Fruit fly (Drosophila melanogaster) whole organism, wandering third instar larva: ENCODE measurements around the gene CG5946.

ENCODE experiments used
- Abd-B ChIP-seq: fragments of >200 bp; optimal IDR thresholded peaks from 2 replicates; lab custom pipeline; 2017; ENCODE audit warnings: missing biosample characterization, missing genetic modification characterization
- CG32264 ChIP-seq: fragments of 200-800 bp; sonication (Bioruptor generic); optimal IDR thresholded peaks from 2 replicates; lab custom pipeline; 2016; ENCODE audit warnings: missing biosample characterization, missing genetic modification characterization
- CG9705 ChIP-seq: fragments of 200-800 bp; sonication (Bioruptor generic); optimal IDR thresholded peaks from 2 replicates; lab custom pipeline; 2018; ENCODE audit warnings: missing biosample characterization, mild to moderate bottlenecking, missing genetic modification characterization
- Dfd ChIP-seq: fragments of >200 bp; optimal IDR thresholded peaks from 2 replicates; lab custom pipeline; 2017; ENCODE audit warnings: missing biosample characterization, missing genetic modification characterization
- Dif ChIP-seq: fragments of 200-275, 200-300 bp; sonication (Bioruptor generic); optimal IDR thresholded peaks from 2 replicates; lab custom pipeline; 2018; ENCODE audit warnings: missing biosample characterization, missing genetic modification characterization; ENCODE audit not compliant: partially characterized antibody
- GATAd ChIP-seq: sonication (Bioruptor generic); optimal IDR thresholded peaks from 2 replicates; lab custom pipeline; 2016; ENCODE audit warnings: missing biosample characterization, missing genetic modification characterization
- HLH106 ChIP-seq: fragments of 200-800 bp; optimal IDR thresholded peaks from 3 replicates; lab custom pipeline; 2019; ENCODE audit warnings: missing biosample characterization, mild to moderate bottlenecking, missing genetic modification characterization, moderate library complexity
- Hnf4 ChIP-seq: fragments of 200-800 bp; sonication (Bioruptor generic); optimal IDR thresholded peaks from 2 replicates; lab custom pipeline; 2016; ENCODE audit warnings: missing biosample characterization, mild to moderate bottlenecking, missing genetic modification characterization
- Hr78 ChIP-seq: fragments of >200 bp; optimal IDR thresholded peaks from 2 replicates; lab custom pipeline; 2017; ENCODE audit warnings: missing biosample characterization, missing genetic modification characterization
- Hr83 ChIP-seq: fragments of 200-300 bp; sonication (Bioruptor generic); optimal IDR thresholded peaks from 2 replicates; lab custom pipeline; 2016; ENCODE audit warnings: missing biosample characterization, mild to moderate bottlenecking, missing genetic modification characterization, moderate library complexity; ENCODE audit not compliant: poor library complexity, severe bottlenecking
- Jra ChIP-seq: sonication (Bioruptor generic); optimal IDR thresholded peaks from 2 replicates; lab custom pipeline; 2016; ENCODE audit warnings: missing biosample characterization, missing genetic modification characterization
- Mio ChIP-seq: sonication (Bioruptor generic); optimal IDR thresholded peaks from 2 replicates; lab custom pipeline; 2016; ENCODE audit warnings: missing biosample characterization, missing genetic modification characterization
- Myc ChIP-seq: fragments of >200 bp; optimal IDR thresholded peaks from 2 replicates; lab custom pipeline; 2017
- OdsH ChIP-seq: fragments of 200-800 bp; sonication (Bioruptor generic); optimal IDR thresholded peaks from 2 replicates; lab custom pipeline; 2016; ENCODE audit warnings: missing biosample characterization, mild to moderate bottlenecking, missing genetic modification characterization
- Rel ChIP-seq, 2 experiments: fragments of 200-800 bp; sonication (Bioruptor generic) in 1 of 2; optimal IDR thresholded peaks; 2 replicates in 1 of 2; 3 replicates in 1 of 2; lab custom pipeline; 2016 to 2019; ENCODE audit warnings: mild to moderate bottlenecking in 2 of 2, missing biosample characterization in 2 of 2, missing genetic modification characterization in 2 of 2, moderate library complexity in 1 of 2
- Sp1 ChIP-seq: fragments of 200-800 bp; sonication (Bioruptor generic); optimal IDR thresholded peaks from 3 replicates; lab custom pipeline; 2019; ENCODE audit warnings: missing biosample characterization, mild to moderate bottlenecking, missing genetic modification characterization, moderate library complexity
- Vsx2 ChIP-seq: fragments of 200-300, 225-300 bp; sonication (Bioruptor generic); optimal IDR thresholded peaks from 2 replicates; lab custom pipeline; 2018; ENCODE audit warnings: missing biosample characterization, missing genetic modification characterization; ENCODE audit not compliant: partially characterized antibody
- br ChIP-seq: fragments of 200-800 bp; sonication (Bioruptor generic); optimal IDR thresholded peaks from 2 replicates; lab custom pipeline; 2016; ENCODE audit warnings: missing biosample characterization, missing genetic modification characterization
- brk ChIP-seq: fragments of 200-800 bp; sonication (Bioruptor generic); optimal IDR thresholded peaks from 2 replicates; lab custom pipeline; 2016; ENCODE audit warnings: missing biosample characterization, mild to moderate bottlenecking, missing genetic modification characterization
- dl ChIP-seq, 2 experiments: fragments of 175-275, 200-275 bp in 1 of 2; fragments of 200-275 bp in 1 of 2; sonication (Bioruptor generic); optimal IDR thresholded peaks; lab custom pipeline; 2018; ENCODE audit warnings: mild to moderate bottlenecking in 2 of 2, missing biosample characterization in 2 of 2, missing genetic modification characterization in 2 of 2, moderate library complexity in 2 of 2; ENCODE audit not compliant: partially characterized antibody in 2 of 2, insufficient read depth in 1 of 2
- dmrt93B ChIP-seq: fragments of 200-800 bp; sonication (Bioruptor generic); optimal IDR thresholded peaks from 2 replicates; lab custom pipeline; 2018; ENCODE audit warnings: missing biosample characterization, mild to moderate bottlenecking, missing genetic modification characterization
- dsf ChIP-seq: sonication (Bioruptor generic); optimal IDR thresholded peaks from 2 replicates; lab custom pipeline; 2016; ENCODE audit warnings: missing biosample characterization, missing genetic modification characterization, borderline replicate concordance
- ey ChIP-seq: fragments of 200-800 bp; sonication (Bioruptor generic); optimal IDR thresholded peaks from 2 replicates; lab custom pipeline; 2016; ENCODE audit warnings: missing biosample characterization, missing genetic modification characterization
- foxo ChIP-seq, 2 experiments: fragments of 200-800 bp; sonication (Bioruptor generic); optimal IDR thresholded peaks; 2 replicates in 1 of 2; 3 replicates in 1 of 2; lab custom pipeline; 2016 to 2017; ENCODE audit warnings: missing biosample characterization in 2 of 2, missing genetic modification characterization in 2 of 2
- fru ChIP-seq: fragments of 200-800 bp; sonication (Bioruptor generic); optimal IDR thresholded peaks from 3 replicates; lab custom pipeline; 2016; ENCODE audit warnings: missing biosample characterization, mild to moderate bottlenecking, missing genetic modification characterization
- h ChIP-seq: fragments of 200-800 bp; sonication (Bioruptor generic); optimal IDR thresholded peaks from 3 replicates; lab custom pipeline; 2016; ENCODE audit warnings: missing biosample characterization, mild to moderate bottlenecking, missing genetic modification characterization
- jim ChIP-seq: fragments of 175-275, 200-325 bp; sonication (Bioruptor generic); optimal IDR thresholded peaks from 2 replicates; lab custom pipeline; 2016; ENCODE audit warnings: missing biosample characterization, mild to moderate bottlenecking, missing genetic modification characterization
- lola ChIP-seq: fragments of >200 bp; optimal IDR thresholded peaks from 2 replicates; lab custom pipeline; 2017; ENCODE audit warnings: missing biosample characterization, missing genetic modification characterization
- pan ChIP-seq: fragments of >200 bp; optimal IDR thresholded peaks from 2 replicates; lab custom pipeline; 2017
- psq ChIP-seq: fragments of 200-800 bp; sonication (Bioruptor generic); optimal IDR thresholded peaks from 3 replicates; lab custom pipeline; 2017; ENCODE audit warnings: missing biosample characterization, mild to moderate bottlenecking, missing genetic modification characterization, moderate library complexity
- rgr ChIP-seq: fragments of 200-800 bp; sonication (Bioruptor generic); optimal IDR thresholded peaks from 3 replicates; lab custom pipeline; 2016; ENCODE audit warnings: missing biosample characterization, mild to moderate bottlenecking, missing genetic modification characterization
- sage ChIP-seq: fragments of 200-800 bp; sonication (Bioruptor generic); optimal IDR thresholded peaks from 2 replicates; lab custom pipeline; 2016; ENCODE audit warnings: missing biosample characterization, mild to moderate bottlenecking, missing genetic modification characterization
- sv ChIP-seq: fragments of 200-800 bp; sonication (Bioruptor generic); optimal IDR thresholded peaks from 3 replicates; lab custom pipeline; 2016; ENCODE audit warnings: missing biosample characterization, missing genetic modification characterization
- tai ChIP-seq: sonication (Bioruptor generic); optimal IDR thresholded peaks from 2 replicates; lab custom pipeline; 2016; ENCODE audit warnings: missing biosample characterization, missing genetic modification characterization
- usp ChIP-seq: fragments of >200 bp; optimal IDR thresholded peaks from 2 replicates; lab custom pipeline; 2017; ENCODE audit warnings: missing biosample characterization, missing genetic modification characterization
- woc ChIP-seq: sonication (Bioruptor generic); optimal IDR thresholded peaks from 2 replicates; lab custom pipeline; 2016; ENCODE audit warnings: missing biosample characterization, mild to moderate bottlenecking, missing genetic modification characterization

Gene CG5946

dm6 chr3L:11858745-11859144, 36.7 kb upstream of the CG5946 start:
- TF ChIP-seq CG32264 (GFP tag; lab: Kevin White, UChicago), result no peak
- TF ChIP-seq jim (GFP tag; lab: Kevin White, UChicago), result no peak
- TF ChIP-seq usp (GFP tag; lab: Kevin White, UChicago), result no peak
- no peak for TF ChIP-seq dl (GFP tag; optimal IDR thresholded peaks at IDR 0.05; lab: Kevin White, UChicago; ENCODE audit: insufficient read depth in 1 of 2, partially characterized antibody in 2 of 2)
- TF ChIP-seq h, result no peak
- TF ChIP-seq Abd-B (GFP tag; lab: Kevin White, UChicago), result no peak
- no peak for TF ChIP-seq dmrt93B (GFP tag; lab: Kevin White, UChicago)
- no peak for TF ChIP-seq br (GFP tag; lab: Kevin White, UChicago)
- TF ChIP-seq GATAd, result no peak
- TF ChIP-seq sage, result no peak
- no peak for TF ChIP-seq dsf (GFP tag; lab: Kevin White, UChicago)
- no peak for TF ChIP-seq lola (GFP tag; lab: Kevin White, UChicago)
- TF ChIP-seq ey (GFP tag; lab: Kevin White, UChicago), result no peak
- TF ChIP-seq fru, result no peak
- TF ChIP-seq Mio (GFP tag; lab: Kevin White, UChicago), result no peak
- TF ChIP-seq brk (GFP tag; lab: Kevin White, UChicago), result no peak
- TF ChIP-seq Jra, result no peak
- TF ChIP-seq rgr (GFP tag; lab: Kevin White, UChicago), result no peak
- no peak for TF ChIP-seq OdsH (GFP tag; lab: Kevin White, UChicago)

DNA sequence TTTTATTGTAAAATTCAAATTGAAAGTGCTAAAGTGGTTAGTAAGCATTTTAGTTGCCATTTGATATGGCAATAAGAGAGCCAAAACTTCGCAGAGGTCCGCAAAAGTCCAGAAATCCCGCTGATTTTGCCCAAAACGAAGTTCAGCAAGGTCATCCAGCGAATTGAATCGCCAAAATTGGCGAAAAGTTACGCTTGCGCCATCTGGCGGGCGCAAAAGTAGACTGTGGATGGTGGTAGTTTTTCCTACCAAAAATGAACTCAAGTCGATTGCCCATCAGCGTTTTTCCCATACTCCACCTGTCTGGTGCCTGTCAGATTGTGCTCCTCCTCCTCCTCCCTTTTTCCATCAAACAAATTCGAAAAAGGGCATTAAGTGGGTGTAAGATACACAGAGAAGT, 30.8 kb upstream of the CG5946 start:
- TF ChIP-seq HLH106 (tag; lab: Kevin White, UChicago), result no peak
- no peak for TF ChIP-seq Hnf4
- TF ChIP-seq br (GFP tag; lab: Kevin White, UChicago), result no peak
- no peak for TF ChIP-seq psq (GFP tag; lab: Kevin White, UChicago)
- TF ChIP-seq Sp1 (GFP tag; lab: Kevin White, UChicago), result no peak
- TF ChIP-seq rgr (GFP tag; lab: Kevin White, UChicago), result no peak
- TF ChIP-seq Abd-B (GFP tag; lab: Kevin White, UChicago), result no peak
- no peak for TF ChIP-seq Myc (lab: Kevin White, UChicago)

dm6 chr3L:11847703-11848102, 25.6 kb upstream of the CG5946 start, which contains the start of gene CG12521:
Gene CG12521, minus strand, starts transcription at chr3L:11847803.
- no peak for TF ChIP-seq tai
- no peak for TF ChIP-seq sage
- no peak for TF ChIP-seq Myc (lab: Kevin White, UChicago)
- no peak for TF ChIP-seq dmrt93B (GFP tag; lab: Kevin White, UChicago)
- no peak for TF ChIP-seq brk (GFP tag; lab: Kevin White, UChicago)
- no peak for TF ChIP-seq ey (GFP tag; lab: Kevin White, UChicago)
- no peak for TF ChIP-seq Dif (GFP tag; lab: Kevin White, UChicago)
- no peak for TF ChIP-seq h
- no peak for TF ChIP-seq br (GFP tag; lab: Kevin White, UChicago)
- TF ChIP-seq CG9705 (GFP tag; lab: Kevin White, UChicago), result no peak
- no peak for TF ChIP-seq sv

dm6 chr3L:11836575-11837077, 14.6 kb upstream of the CG5946 start, which contains the start of gene CG43064:
Gene CG43064, minus strand, starts transcription at chr3L:11836721.
- TF ChIP-seq jim (GFP tag; lab: Kevin White, UChicago) (no peak), Vsx2 (GFP tag; lab: Kevin White, UChicago) (no peak), brk (GFP tag; lab: Kevin White, UChicago) (peak; percentile 3), Rel (GFP tag; optimal IDR thresholded peaks at IDR 0.05; lab: Kevin White, UChicago) (no peak), Rel (tag; optimal IDR thresholded peaks at IDR 0.05; lab: Kevin White, UChicago) (peak; percentile 100), rgr (GFP tag; lab: Kevin White, UChicago) (no peak)

DNA sequence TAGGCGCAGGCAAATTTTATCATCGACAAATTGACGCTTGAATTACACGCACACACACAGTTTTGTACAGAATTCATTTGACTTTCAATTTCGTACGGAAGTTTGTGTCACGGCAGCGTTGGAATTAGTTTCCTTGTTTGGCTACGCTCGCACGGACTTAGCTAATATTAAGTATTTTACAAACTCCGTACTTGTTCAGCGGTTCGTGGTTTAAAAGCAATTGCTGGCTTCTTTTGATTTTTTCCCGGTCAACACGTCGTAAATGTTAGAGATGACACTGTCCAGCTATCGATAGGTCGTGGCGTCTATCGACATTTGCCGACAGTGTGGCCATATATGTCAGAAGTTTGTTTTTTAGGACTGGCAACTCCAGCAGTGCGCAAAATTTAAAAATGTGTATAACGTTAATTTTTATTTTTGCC, 11.2 kb upstream of the CG5946 start, which contains the start of gene CycA:
Gene CycA, minus strand, starts transcription at position 283 of the 422 bp plus-strand sequence.
- TF ChIP-seq tai (no peak), pan (lab: Kevin White, UChicago) (no peak), foxo (GFP tag; optimal IDR thresholded peaks at IDR 0.05; lab: Kevin White, UChicago) (peak in 1 of 2 experiments; percentile 11), psq (GFP tag; lab: Kevin White, UChicago) (no peak), dmrt93B (GFP tag; lab: Kevin White, UChicago) (no peak), fru (no peak), Dif (GFP tag; lab: Kevin White, UChicago) (peak; percentile 46), usp (GFP tag; lab: Kevin White, UChicago) (no peak), jim (GFP tag; lab: Kevin White, UChicago) (no peak), woc (no peak), lola (GFP tag; lab: Kevin White, UChicago) (no peak), Hr83 (GFP tag; lab: Kevin White, UChicago) (no peak), br (GFP tag; lab: Kevin White, UChicago) (no peak), Hr78 (GFP tag; lab: Kevin White, UChicago) (no peak), dl (GFP tag; optimal IDR thresholded peaks at IDR 0.05; lab: Kevin White, UChicago; ENCODE audit: insufficient read depth in 1 of 2, partially characterized antibody in 2 of 2) (no peak), CG32264 (GFP tag; lab: Kevin White, UChicago) (no peak), HLH106 (tag; lab: Kevin White, UChicago) (no peak), Dfd (GFP tag; lab: Kevin White, UChicago) (no peak), sage (no peak), brk (GFP tag; lab: Kevin White, UChicago) (no peak), Vsx2 (GFP tag; lab: Kevin White, UChicago) (peak; percentile 22), ey (GFP tag; lab: Kevin White, UChicago) (peak; percentile 6), rgr (GFP tag; lab: Kevin White, UChicago) (peak; percentile 22), h (peak; percentile 6), Mio (GFP tag; lab: Kevin White, UChicago) (no peak), Rel (GFP tag; optimal IDR thresholded peaks at IDR 0.05; lab: Kevin White, UChicago) (no peak), Rel (tag; optimal IDR thresholded peaks at IDR 0.05; lab: Kevin White, UChicago) (peak; percentile 57), CG9705 (GFP tag; lab: Kevin White, UChicago) (no peak)
